Fruit fly (Drosophila melanogaster) whole organism, embryonic: Measurements from ENCODE around the gene CG5225.

Experiments
- Ada2b ChIP-seq: fragments of 200-800 bp; sonication (Bioruptor generic); IDR thresholded peaks from 2 replicates; pipeline ENCODE4 v1.3.6; 2022; ENCODE audit warnings: missing biosample characterization, missing genetic modification characterization
- Aef1 ChIP-seq: fragments of 200-800 bp; sonication (Bioruptor generic); IDR thresholded peaks from 3 replicates; pipeline ENCODE4 v1.3.6; 2022; ENCODE audit warnings: missing biosample characterization, missing genetic modification characterization
- B-H2 ChIP-seq: fragments of 200-800 bp; sonication (Bioruptor generic); optimal IDR thresholded peaks from 2 replicates; lab custom pipeline; 2018; ENCODE audit warnings: missing biosample characterization, mild to moderate bottlenecking, missing genetic modification characterization
- BEAF-32 ChIP-seq: fragments of 200-800 bp; sonication (Bioruptor generic); optimal IDR thresholded peaks from 3 replicates; lab custom pipeline; 2017; ENCODE audit warnings: missing biosample characterization, missing genetic modification characterization, mild to moderate bottlenecking, moderate library complexity, missing genetic modification reagents
- CG10147 ChIP-seq: fragments of 200-800 bp; sonication (Bioruptor generic); optimal IDR thresholded peaks from 2 replicates; lab custom pipeline; 2019; ENCODE audit warnings: missing biosample characterization, mild to moderate bottlenecking, missing genetic modification characterization, moderate library complexity
- CG11695 ChIP-seq: fragments of 200-800 bp; sonication (Bioruptor generic); IDR thresholded peaks from 3 replicates; pipeline ENCODE4 v1.3.6; 2022; ENCODE audit warnings: missing biosample characterization, missing genetic modification characterization
- CG12071 ChIP-seq: fragments of 200-800 bp; sonication (Bioruptor generic); optimal IDR thresholded peaks from 3 replicates; lab custom pipeline; 2018; ENCODE audit warnings: missing biosample characterization, mild to moderate bottlenecking, missing genetic modification characterization
- CG14860 ChIP-seq: fragments of 200-800 bp; sonication (Bioruptor generic); IDR thresholded peaks from 3 replicates; pipeline ENCODE4 v1.3.6; 2022; ENCODE audit warnings: missing biosample characterization, missing genetic modification characterization; ENCODE audit not compliant: partially characterized antibody
- CG15601 ChIP-seq: fragments of 200-800 bp; sonication (Bioruptor generic); optimal IDR thresholded peaks from 3 replicates; lab custom pipeline; 2019; ENCODE audit warnings: missing biosample characterization, mild to moderate bottlenecking, missing genetic modification characterization, moderate library complexity
- CG15696 ChIP-seq: fragments of 200-800 bp; sonication (Bioruptor generic); optimal IDR thresholded peaks from 2 replicates; lab custom pipeline; 2019; ENCODE audit warnings: missing biosample characterization, mild to moderate bottlenecking, missing genetic modification characterization, moderate library complexity
- CG17328 ChIP-seq: fragments of 200-800 bp; sonication (Bioruptor generic); IDR thresholded peaks from 2 replicates; pipeline ENCODE4 v1.3.6; 2022; ENCODE audit warnings: missing biosample characterization, missing genetic modification characterization
- CG18764 ChIP-seq: fragments of 200-800 bp; sonication (Bioruptor generic); optimal IDR thresholded peaks from 3 replicates; lab custom pipeline; 2016; ENCODE audit warnings: missing biosample characterization, missing genetic modification characterization
- CG2116 ChIP-seq: fragments of 200-800 bp; sonication (Bioruptor generic); optimal IDR thresholded peaks from 3 replicates; lab custom pipeline; 2018; ENCODE audit warnings: missing biosample characterization, mild to moderate bottlenecking, missing genetic modification characterization
- CG2199 ChIP-seq: fragments of 200-800 bp; sonication (Bioruptor generic); IDR thresholded peaks from 3 replicates; pipeline ENCODE4 v1.3.6; 2022; ENCODE audit warnings: missing biosample characterization, missing genetic modification characterization
- CG2202 ChIP-seq: fragments of 200-800 bp; sonication (Bioruptor generic); optimal IDR thresholded peaks from 2 replicates; lab custom pipeline; 2018; ENCODE audit warnings: missing biosample characterization, mild to moderate bottlenecking, missing genetic modification characterization
- CG30020 ChIP-seq: fragments of 200-800 bp; optimal IDR thresholded peaks from 2 replicates; lab custom pipeline; 2019; ENCODE audit warnings: missing biosample characterization, mild to moderate bottlenecking, missing genetic modification characterization, moderate library complexity
- CG32532 ChIP-seq: fragments of 200-800 bp; sonication (Bioruptor generic); IDR thresholded peaks from 2 replicates; pipeline ENCODE4 v1.3.6; 2022; ENCODE audit warnings: missing biosample characterization, missing genetic modification characterization
- CG34376 ChIP-seq: fragments of 200-800 bp; sonication (Bioruptor generic); optimal IDR thresholded peaks from 2 replicates; lab custom pipeline; 2018; ENCODE audit warnings: missing biosample characterization, mild to moderate bottlenecking, missing genetic modification characterization
- CG9609 ChIP-seq: fragments of 200-800 bp; sonication (Bioruptor generic); optimal IDR thresholded peaks from 3 replicates; lab custom pipeline; 2016; ENCODE audit warnings: missing biosample characterization, missing genetic modification characterization
- CHES-1-like ChIP-seq: fragments of 200-800 bp; sonication (Bioruptor generic); optimal IDR thresholded peaks from 2 replicates; lab custom pipeline; 2016; ENCODE audit warnings: missing biosample characterization, missing genetic modification characterization
- Chrac-16 ChIP-seq: fragments of 200-800 bp; sonication (Bioruptor generic); optimal IDR thresholded peaks from 3 replicates; lab custom pipeline; 2016; ENCODE audit warnings: missing biosample characterization, missing genetic modification characterization
- D19A ChIP-seq: fragments of 200-800 bp; optimal IDR thresholded peaks from 3 replicates; lab custom pipeline; 2019; ENCODE audit warnings: missing biosample characterization, mild to moderate bottlenecking, missing genetic modification characterization, moderate library complexity
- Ets65A ChIP-seq: fragments of 200-800 bp; sonication (Bioruptor generic); peaks from one replicate; lab custom pipeline; 2016; ENCODE audit warnings: missing biosample characterization, missing genetic modification characterization
- Fer1 ChIP-seq: fragments of 200-800 bp; sonication (Bioruptor generic); optimal IDR thresholded peaks from 2 replicates; lab custom pipeline; 2017; ENCODE audit warnings: missing biosample characterization, mild to moderate bottlenecking, missing genetic modification characterization
- Jarid2 ChIP-seq: fragments of 200-800 bp; sonication (Bioruptor generic); optimal IDR thresholded peaks from 3 replicates; lab custom pipeline; 2017; ENCODE audit warnings: mild to moderate bottlenecking, missing biosample characterization, missing genetic modification reagents, missing genetic modification characterization
- Nf-YC ChIP-seq: fragments of 200-800 bp; optimal IDR thresholded peaks from 3 replicates; lab custom pipeline; 2019; ENCODE audit warnings: missing biosample characterization, mild to moderate bottlenecking, missing genetic modification characterization, moderate library complexity
- Optix ChIP-seq: fragments of 200-800 bp; sonication (Bioruptor generic); IDR thresholded peaks from 3 replicates; pipeline ENCODE4 v1.3.6; 2022; ENCODE audit warnings: missing biosample characterization, missing genetic modification characterization
- Pdp1 ChIP-seq, 2 experiments: fragments of 200-800 bp; sonication (Bioruptor generic); optimal IDR thresholded peaks; 3 replicates each; lab custom pipeline; 2016; ENCODE audit warnings: missing biosample characterization in 2 of 2, missing genetic modification characterization in 2 of 2, mild to moderate bottlenecking in 1 of 2, moderate library complexity in 1 of 2
- Ptx1 ChIP-seq: fragments of 200-800 bp; sonication (Bioruptor generic); IDR thresholded peaks from 2 replicates; pipeline ENCODE4 v1.3.6; 2022; ENCODE audit warnings: missing biosample characterization, missing genetic modification characterization
- Sin3A ChIP-seq: fragments of >200 bp; optimal IDR thresholded peaks from 2 replicates; lab custom pipeline; 2018
- Tbp ChIP-seq: fragments of >200 bp; optimal IDR thresholded peaks from 2 replicates; lab custom pipeline; 2018; ENCODE audit warnings: missing biosample characterization, missing genetic modification characterization
- Vsx1 ChIP-seq: fragments of 200-800 bp; sonication (Bioruptor generic); optimal IDR thresholded peaks from 2 replicates; lab custom pipeline; 2017; ENCODE audit warnings: missing biosample characterization, mild to moderate bottlenecking, missing genetic modification characterization, missing genetic modification reagents
- Xrp1 ChIP-seq: fragments of 200-800 bp; sonication (Bioruptor generic); IDR thresholded peaks from 2 replicates; pipeline ENCODE4 v1.3.6; 2022; ENCODE audit warnings: missing biosample characterization, missing genetic modification characterization
- bigmax ChIP-seq: fragments of 200-800 bp; sonication (Bioruptor generic); optimal IDR thresholded peaks from 2 replicates; lab custom pipeline; 2018; ENCODE audit warnings: missing biosample characterization, mild to moderate bottlenecking, missing genetic modification characterization
- cato ChIP-seq: fragments of 200-800 bp; sonication (Bioruptor generic); optimal IDR thresholded peaks from 2 replicates; lab custom pipeline; 2016; ENCODE audit warnings: missing biosample characterization, missing genetic modification characterization, borderline replicate concordance
- ci ChIP-seq: fragments of 200-800 bp; sonication (Bioruptor generic); IDR thresholded peaks from 3 replicates; pipeline ENCODE4 v1.3.6; 2022; ENCODE audit warnings: missing biosample characterization, missing genetic modification characterization
- corto ChIP-seq: fragments of 200-800 bp; sonication (Bioruptor generic); optimal IDR thresholded peaks from 2 replicates; lab custom pipeline; 2016; ENCODE audit warnings: missing biosample characterization, mild to moderate bottlenecking, missing genetic modification characterization, moderate library complexity
- esg ChIP-seq: fragments of 200-800 bp; sonication (Bioruptor generic); conservative IDR thresholded peaks from 2 replicates; pipeline ENCODE4 v1.3.6; 2022; ENCODE audit warnings: missing biosample characterization, missing genetic modification characterization
- ftz-f1 ChIP-seq: fragments of 200-800 bp; sonication (Bioruptor generic); optimal IDR thresholded peaks from 2 replicates; lab custom pipeline; 2016; ENCODE audit warnings: missing biosample characterization, missing genetic modification characterization
- grn ChIP-seq: fragments of 200-800 bp; sonication (Bioruptor generic); optimal IDR thresholded peaks from 3 replicates; lab custom pipeline; 2017; ENCODE audit warnings: missing biosample characterization, missing genetic modification characterization
- mam ChIP-seq: fragments of 200-800 bp; sonication (Bioruptor generic); optimal IDR thresholded peaks from 3 replicates; lab custom pipeline; 2016; ENCODE audit warnings: missing biosample characterization, missing genetic modification characterization
- p53 ChIP-seq: fragments of 200-800 bp; sonication (Bioruptor generic); optimal IDR thresholded peaks from 2 replicates; lab custom pipeline; 2016; ENCODE audit warnings: missing biosample characterization, missing genetic modification characterization
- ranshi ChIP-seq: fragments of 200-800 bp; sonication (Bioruptor generic); IDR thresholded peaks from 2 replicates; pipeline ENCODE4 v1.3.6; 2022; ENCODE audit warnings: missing biosample characterization, missing genetic modification characterization
- ro ChIP-seq: fragments of 200-800 bp; sonication (Bioruptor generic); IDR thresholded peaks from 2 replicates; pipeline ENCODE4 v1.3.6; 2022; ENCODE audit warnings: missing biosample characterization, missing genetic modification characterization
- schlank ChIP-seq: fragments of 200-800 bp; sonication (Bioruptor generic); optimal IDR thresholded peaks from 2 replicates; lab custom pipeline; 2018; ENCODE audit warnings: missing biosample characterization, mild to moderate bottlenecking, missing genetic modification characterization
- sim ChIP-seq: fragments of 200-800 bp; sonication (Bioruptor generic); IDR thresholded peaks from 2 replicates; pipeline ENCODE4 v1.3.6; 2022; ENCODE audit warnings: missing biosample characterization, missing genetic modification characterization
- slou ChIP-seq: fragments of 200-800 bp; sonication (Bioruptor generic); optimal IDR thresholded peaks from 3 replicates; lab custom pipeline; 2016; ENCODE audit warnings: missing biosample characterization, missing genetic modification characterization
- tll ChIP-seq, 2 experiments: fragments of 200-800 bp in 1 of 2; fragments of >200 bp in 1 of 2; sonication (Bioruptor generic) in 1 of 2; optimal IDR thresholded peaks; 2 replicates each; lab custom pipeline; 2017 to 2019; ENCODE audit warnings: missing biosample characterization in 2 of 2, missing genetic modification characterization in 2 of 2, mild to moderate bottlenecking in 1 of 2, moderate library complexity in 1 of 2
- trem ChIP-seq: fragments of 200-800 bp; optimal IDR thresholded peaks from 3 replicates; lab custom pipeline; 2019; ENCODE audit warnings: missing biosample characterization, mild to moderate bottlenecking, missing genetic modification characterization, moderate library complexity

CG5225 gene

DNA sequence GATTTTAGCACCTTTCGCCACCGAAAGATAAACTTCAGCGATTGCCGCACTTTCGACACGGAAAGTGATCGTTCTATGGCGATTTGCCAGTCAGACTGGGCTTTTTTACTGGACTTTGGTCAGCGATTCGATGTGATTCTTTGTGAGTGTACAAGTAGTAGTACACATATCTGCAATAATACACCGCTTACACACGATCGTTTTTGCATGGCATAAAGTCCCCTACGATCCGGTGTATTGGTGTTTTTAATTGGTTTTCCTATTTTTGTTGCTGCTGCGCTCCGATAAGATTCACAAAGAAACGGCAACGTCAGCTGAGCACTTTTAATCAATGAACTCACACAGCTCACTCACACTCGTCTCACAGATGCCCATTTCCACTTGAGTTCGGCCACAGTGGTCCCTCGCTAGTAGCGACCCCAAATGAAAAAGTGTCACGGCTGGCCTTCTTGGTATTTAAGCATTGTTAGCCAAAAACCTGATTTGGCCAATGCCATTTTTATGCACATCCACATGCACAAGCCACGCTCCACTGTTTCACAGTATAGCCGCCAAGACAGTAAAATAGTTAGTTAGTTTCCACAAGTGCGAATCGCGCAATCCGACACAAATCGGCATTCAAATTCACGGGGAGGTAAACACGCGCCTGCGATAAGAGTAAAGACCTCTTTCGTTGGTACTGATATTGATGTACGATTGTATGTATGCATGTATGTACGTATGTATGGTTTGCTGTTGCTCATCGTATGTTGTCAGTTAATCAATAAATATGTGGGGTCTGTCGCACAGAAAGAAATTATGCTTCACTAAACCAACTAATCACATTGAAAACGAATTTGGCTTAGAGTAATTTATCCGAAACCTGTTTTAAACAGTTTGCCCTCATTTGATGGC, 42.1 kb upstream of the CG5225 start (continued):
- peak; percentile 70 for TF ChIP-seq corto (GFP tag; lab: Kevin White, UChicago)
- peak; percentile 93 for TF ChIP-seq ranshi (GFP tag; lab: Robert Waterston, UW)
- TF ChIP-seq Ptx1 (GFP tag; lab: Robert Waterston, UW), result peak; percentile 94
- peak; percentile 70 for TF ChIP-seq Jarid2 (GFP tag; lab: Kevin White, UChicago)
- TF ChIP-seq esg (GFP tag; lab: Robert Waterston, UW), result peak; percentile 97
- TF ChIP-seq BEAF-32, result peak; percentile 20
- peak; percentile 70 for TF ChIP-seq sim (GFP tag; lab: Robert Waterston, UW)
- peak; percentile 92 for TF ChIP-seq CG9609 (GFP tag; lab: Kevin White, UChicago)
- peak; percentile 93 for TF ChIP-seq CG12071 (GFP tag; lab: Kevin White, UChicago)
- TF ChIP-seq Ada2b, result peak; percentile 95
- TF ChIP-seq grn (GFP tag; lab: Kevin White, UChicago), result peak; percentile 76
- peak; percentile 36 for TF ChIP-seq CG2116
- peak; percentile 35 for TF ChIP-seq CG30020 (tag; lab: Kevin White, UChicago)
- peak; percentile 98 for TF ChIP-seq CG32532 (GFP tag; lab: Robert Waterston, UW)
- TF ChIP-seq bigmax, result peak; percentile 46
- TF ChIP-seq CG11695 (GFP tag; lab: Robert Waterston, UW), result peak; percentile 94
- TF ChIP-seq Tbp (GFP tag; lab: Kevin White, UChicago), result no peak
- TF ChIP-seq Chrac-16 (GFP tag; lab: Kevin White, UChicago), result peak; percentile 93
- no peak for TF ChIP-seq Sin3A
- TF ChIP-seq D19A, result peak; percentile 60
- TF ChIP-seq mam (GFP tag; lab: Kevin White, UChicago), result peak; percentile 98
- TF ChIP-seq CG14860, result no peak
- TF ChIP-seq CG2199 (GFP tag; lab: Robert Waterston, UW), result peak; percentile 93
- peak; percentile 97 for TF ChIP-seq CHES-1-like
- TF ChIP-seq schlank (tag; lab: Kevin White, UChicago), result peak; percentile 97
- peak; percentile 96 for TF ChIP-seq ci (GFP tag; lab: Robert Waterston, UW)
- TF ChIP-seq CG15601 (tag; lab: Kevin White, UChicago), result peak; percentile 42
- peak; percentile 94 to 96 for TF ChIP-seq Pdp1 (GFP tag; optimal IDR thresholded peaks at IDR 0.05; lab: Kevin White, UChicago)
- TF ChIP-seq Nf-YC (tag; lab: Kevin White, UChicago), result peak; percentile 70
- no peak for TF ChIP-seq CG2202 (tag; lab: Kevin White, UChicago)
- peak; percentile 51 for TF ChIP-seq slou (GFP tag; lab: Kevin White, UChicago)
- TF ChIP-seq Aef1 (GFP tag; lab: Robert Waterston, UW), result peak; percentile 97
- peak; percentile 87 for TF ChIP-seq ftz-f1 (GFP tag; lab: Kevin White, UChicago)
- peak; percentile 90 for TF ChIP-seq Xrp1 (GFP tag; lab: Robert Waterston, UW)
- TF ChIP-seq CG15696 (tag; lab: Kevin White, UChicago), result peak; percentile 43
- peak; percentile 73 for TF ChIP-seq Vsx1 (GFP tag; lab: Kevin White, UChicago)
- peak; percentile 97 for TF ChIP-seq CG34376 (GFP tag; lab: Kevin White, UChicago)
- peak; percentile 99 for TF ChIP-seq Ets65A
- TF ChIP-seq B-H2 (GFP tag; lab: Kevin White, UChicago), result peak; percentile 97
- peak; percentile 57 for TF ChIP-seq cato (GFP tag; lab: Kevin White, UChicago)
- peak; percentile 85 for TF ChIP-seq CG10147
- TF ChIP-seq CG17328 (GFP tag; lab: Robert Waterston, UW), result peak; percentile 93
- TF ChIP-seq trem (tag; lab: Kevin White, UChicago), result peak; percentile 21
- TF ChIP-seq Optix (GFP tag; lab: Robert Waterston, UW), result peak; percentile 96; the same call in 2 of the 3 replicates
- no peak for TF ChIP-seq tll (GFP tag; optimal IDR thresholded peaks at IDR 0.05; lab: Kevin White, UChicago)
- peak; percentile 83 for TF ChIP-seq p53
- peak; percentile 84 for TF ChIP-seq ro (GFP tag; lab: Robert Waterston, UW)
- peak; percentile 96 for TF ChIP-seq Fer1 (GFP tag; lab: Kevin White, UChicago)
- peak; percentile 66 for TF ChIP-seq CG18764 (GFP tag; lab: Kevin White, UChicago)
